Worm (Caenorhabditis elegans) whole organism, mixed stage, embryonic: ENCODE measurements around the gene F55G11.1.

Source experiments
- ceh-39 ChIP-seq: fragments of 150-350 bp; optimal IDR thresholded peaks from 2 replicates; lab custom pipeline; 2014; ENCODE audit warnings: missing biosample characterization, missing genetic modification characterization
- elt-1 ChIP-seq: sonication (generic microtip); optimal IDR thresholded peaks from 2 replicates; lab custom pipeline; 2017; ENCODE audit warnings: missing genetic modification characterization, mild to moderate bottlenecking, missing compliant biosample characterization, antibody characterized with exemption, moderate library complexity, borderline replicate concordance; ENCODE audit not compliant: insufficient read depth
- nhr-237 ChIP-seq: fragments of 150-350 bp; optimal IDR thresholded peaks from 2 replicates; lab custom pipeline; 2014; ENCODE audit warnings: missing biosample characterization, missing genetic modification characterization
- unc-39 ChIP-seq: fragments of 150-350 bp; optimal IDR thresholded peaks from 2 replicates; lab custom pipeline; 2014; ENCODE audit warnings: missing biosample characterization, missing genetic modification characterization

- no peak for TF ChIP-seq ceh-39
- TF ChIP-seq elt-1 (tag; lab: Kevin White, UChicago): no peak
- TF ChIP-seq unc-39 (tag; lab: Kevin White, UChicago): no peak
- TF ChIP-seq nhr-237 (tag; lab: Kevin White, UChicago): no peak
These were observed 29.6 kb upstream of the F55G11.1 start, which contains the start of gene dod-17 for ce11 chrIV:12975981-12976380.
